Worm (Caenorhabditis elegans): ENCODE results near the gene T28A8.5.
A peak's percentile ranks its signal among the peaks of the same experiment; 100 is the strongest.

T28A8.5 gene

ce11 chrIII:13544593-13544992 is 43.2 kb downstream of the T28A8.5 start:
- TF ChIP-seq ceh-16 (tag; optimal IDR thresholded peaks at IDR 0.05) (no peak), zag-1 (tag; optimal IDR thresholded peaks at IDR 0.05) (no peak), F13H6.1 (tag; optimal IDR thresholded peaks at IDR 0.05) (peak; percentile 4), snpc-4 (tag; optimal IDR thresholded peaks at IDR 0.05) (no peak), lin-39 (tag; optimal IDR thresholded peaks at IDR 0.05) (no peak), alr-1 (tag; optimal IDR thresholded peaks at IDR 0.05) (no peak), peb-1 (tag; optimal IDR thresholded peaks at IDR 0.05) (no peak), aly-2 (tag; optimal IDR thresholded peaks at IDR 0.05) (no peak), R02D3.7 (tag; optimal IDR thresholded peaks at IDR 0.05) (no peak), fos-1 (tag; optimal IDR thresholded peaks at IDR 0.05) (peak; percentile 79), nhr-11 (tag; optimal IDR thresholded peaks at IDR 0.05) (no peak), lsy-2 (tag; optimal IDR thresholded peaks at IDR 0.05) (no peak), lin-13 (GFP tag; optimal IDR thresholded peaks at IDR 0.05) (no peak), gmeb-1 (tag; optimal IDR thresholded peaks at IDR 0.05) (peak; percentile 47), elt-3 (tag; optimal IDR thresholded peaks at IDR 0.05) (no peak), ztf-4 (tag; optimal IDR thresholded peaks at IDR 0.05) (no peak), skn-1 (tag; optimal IDR thresholded peaks at IDR 0.05) (no peak), ama-1 (optimal IDR thresholded peaks at IDR 0.05) (no peak), nhr-10 (tag; optimal IDR thresholded peaks at IDR 0.05) (no peak), C34F6.9 (tag; optimal IDR thresholded peaks at IDR 0.05) (no peak), ztf-1 (GFP tag; conservative IDR thresholded peaks at IDR 0.05) (no peak), nhr-129 (tag; optimal IDR thresholded peaks at IDR 0.05) (peak; percentile 36), nhr-6 (tag; optimal IDR thresholded peaks at IDR 0.05) (no peak), unc-55 (GFP tag; optimal IDR thresholded peaks at IDR 0.05) (no peak), elt-1 (tag; optimal IDR thresholded peaks at IDR 0.05) (no peak), nhr-23 (tag; optimal IDR thresholded peaks at IDR 0.05) (no peak), nhr-25 (tag; optimal IDR thresholded peaks at IDR 0.05) (peak; percentile 53), unc-39 (tag; optimal IDR thresholded peaks at IDR 0.05) (no peak), sma-3 (GFP tag; optimal IDR thresholded peaks at IDR 0.05) (no peak), Y55F3AM.14 (GFP tag; optimal IDR thresholded peaks at IDR 0.05) (no peak), ZK546.5 (tag; optimal IDR thresholded peaks at IDR 0.05) (no peak), sma-9 (GFP tag; optimal IDR thresholded peaks at IDR 0.05) (peak; percentile 48), sma-9 (tag; optimal IDR thresholded peaks at IDR 0.05) (no peak), sem-4 (tag; optimal IDR thresholded peaks at IDR 0.05) (no peak), nhr-237 (tag; optimal IDR thresholded peaks at IDR 0.05) (no peak), crh-2 (tag; optimal IDR thresholded peaks at IDR 0.05) (peak; percentile 75), dmd-4 (tag; optimal IDR thresholded peaks at IDR 0.05) (no peak), mbf-1 (tag; optimal IDR thresholded peaks at IDR 0.05) (no peak), blmp-1 (tag; optimal IDR thresholded peaks at IDR 0.05; ENCODE audit: insufficient read depth) (peak; percentile 21), unc-62 (GFP tag; optimal IDR thresholded peaks at IDR 0.05) (no peak), ztf-11 (tag; optimal IDR thresholded peaks at IDR 0.05) (no peak)

- no peak for TF ChIP-seq sem-4 (tag; optimal IDR thresholded peaks at IDR 0.05)
- TF ChIP-seq ama-1 (optimal IDR thresholded peaks at IDR 0.05): peak; percentile 9
- TF ChIP-seq lsy-2 (tag; optimal IDR thresholded peaks at IDR 0.05): peak in 1 of 2 experiments; percentile 36
These were observed 45.1 kb downstream of the T28A8.5 start, which contains the start of gene Y76A2B.4 for ce11 chrIII:13546537-13546936. Y76A2B.4 (minus strand) TSS chrIII:13546777.

ce11 chrIII:13548982-13549381 is 47.6 kb downstream of the T28A8.5 start, which contains the start of gene mmad-1:
mmad-1 (minus strand) TSS chrIII:13549005.
- no peak for TF ChIP-seq alr-1 (tag; optimal IDR thresholded peaks at IDR 0.05)
- TF ChIP-seq snpc-4 (tag; optimal IDR thresholded peaks at IDR 0.05): no peak
- no peak for TF ChIP-seq egl-27 (tag; optimal IDR thresholded peaks at IDR 0.05)
- peak; percentile 59 for TF ChIP-seq sma-3 (GFP tag; optimal IDR thresholded peaks at IDR 0.05)
- TF ChIP-seq lsy-2 (tag; optimal IDR thresholded peaks at IDR 0.05): peak in 1 of 2 experiments; percentile 67
- TF ChIP-seq sma-9 (GFP tag; optimal IDR thresholded peaks at IDR 0.05): peak; percentile 37
- no peak for TF ChIP-seq sma-9 (tag; optimal IDR thresholded peaks at IDR 0.05)
- TF ChIP-seq ZK546.5 (tag; optimal IDR thresholded peaks at IDR 0.05): no peak
- TF ChIP-seq elt-3 (tag; optimal IDR thresholded peaks at IDR 0.05): no peak
- TF ChIP-seq nhr-11 (tag; optimal IDR thresholded peaks at IDR 0.05): no peak
- no peak for TF ChIP-seq ceh-82 (tag; optimal IDR thresholded peaks at IDR 0.05)
- no peak for TF ChIP-seq lin-39 (tag; optimal IDR thresholded peaks at IDR 0.05)
- TF ChIP-seq R02D3.7 (tag; optimal IDR thresholded peaks at IDR 0.05): no peak
- peak; percentile 61 for TF ChIP-seq unc-55 (GFP tag; optimal IDR thresholded peaks at IDR 0.05)
- TF ChIP-seq nhr-25 (tag; optimal IDR thresholded peaks at IDR 0.05): peak; percentile 43
- TF ChIP-seq fos-1 (tag; optimal IDR thresholded peaks at IDR 0.05): peak; percentile 55
- TF ChIP-seq mdl-1 (tag; optimal IDR thresholded peaks at IDR 0.05): no peak
- no peak for TF ChIP-seq nhr-10 (tag; optimal IDR thresholded peaks at IDR 0.05)
- TF ChIP-seq nhr-77 (tag; optimal IDR thresholded peaks at IDR 0.05): no peak
- TF ChIP-seq ztf-4 (tag; optimal IDR thresholded peaks at IDR 0.05): peak; percentile 32
- peak; percentile 72 for TF ChIP-seq crh-2 (tag; optimal IDR thresholded peaks at IDR 0.05)
- TF ChIP-seq sem-4 (tag; optimal IDR thresholded peaks at IDR 0.05): peak; percentile 16
- TF ChIP-seq nhr-237 (tag; optimal IDR thresholded peaks at IDR 0.05): no peak
- TF ChIP-seq gmeb-1 (tag; optimal IDR thresholded peaks at IDR 0.05): peak; percentile 22
- no peak for TF ChIP-seq ztf-1 (GFP tag; conservative IDR thresholded peaks at IDR 0.05)
- no peak for TF ChIP-seq skn-1 (tag; optimal IDR thresholded peaks at IDR 0.05)
- TF ChIP-seq dmd-4 (tag; optimal IDR thresholded peaks at IDR 0.05): no peak
- TF ChIP-seq nhr-12 (tag; optimal IDR thresholded peaks at IDR 0.05): no peak
- no peak for TF ChIP-seq ztf-11 (tag; optimal IDR thresholded peaks at IDR 0.05)
- peak; percentile 76 for TF ChIP-seq blmp-1 (tag; optimal IDR thresholded peaks at IDR 0.05; ENCODE audit: insufficient read depth)
- TF ChIP-seq C34F6.9 (tag; optimal IDR thresholded peaks at IDR 0.05): peak; percentile 69
- TF ChIP-seq nhr-6 (tag; optimal IDR thresholded peaks at IDR 0.05): no peak
- TF ChIP-seq ama-1 (optimal IDR thresholded peaks at IDR 0.05): peak; percentile 26
- TF ChIP-seq nhr-129 (tag; optimal IDR thresholded peaks at IDR 0.05): peak; percentile 59
- no peak for TF ChIP-seq mbf-1 (tag; optimal IDR thresholded peaks at IDR 0.05)
- peak; percentile 33 for TF ChIP-seq F13H6.1 (tag; optimal IDR thresholded peaks at IDR 0.05)

Data from whole organism, L2 larva.